Fruit fly (Drosophila melanogaster): ENCODE results near the gene Bacc.

The Bacc gene

dm6 chr2L:2759654-2760053, 7.4 kb downstream of the Bacc start, which contains the start of the genes HemK2, Snapin and Tnpo-SR:
Gene HemK2 (minus strand): TSS chr2L:2759677.
Gene Snapin (minus strand): TSS chr2L:2759677.
Gene Tnpo-SR (plus strand): TSS chr2L:2759924.
- TF ChIP-seq CG8478 (optimal IDR thresholded peaks at IDR 0.05) (no peak), CTCF (optimal IDR thresholded peaks at IDR 0.05) (no peak)

- TF ChIP-seq CG8478 (optimal IDR thresholded peaks at IDR 0.05) (no peak), CTCF (optimal IDR thresholded peaks at IDR 0.05) (no peak)
Measured at dm6 chr2L:2760288-2760687, 8.0 kb downstream of the Bacc start.

- TF ChIP-seq CTCF (optimal IDR thresholded peaks at IDR 0.05) (no peak), CG8478 (optimal IDR thresholded peaks at IDR 0.05) (no peak)
Measured at dm6 chr2L:2765659-2766373, 13.6 kb downstream of the Bacc start, which contains the start of the genes Snx21 and aph-1. Gene Snx21 (minus strand): TSS chr2L:2765665. Gene aph-1 (plus strand): TSS chr2L:2766233.

dm6 chr2L:2767627-2768026, 15.4 kb downstream of the Bacc start, which contains the start of the genes Taf10b and Taf10:
Gene Taf10b (minus strand): TSS chr2L:2767845.
Gene Taf10 (plus strand): TSS chr2L:2767890.
- TF ChIP-seq CG8478 (optimal IDR thresholded peaks at IDR 0.05) (no peak), CTCF (optimal IDR thresholded peaks at IDR 0.05) (no peak)

dm6 chr2L:2769476-2770185, 17.4 kb downstream of the Bacc start, which contains the start of the genes colt and HINT1:
Gene colt (minus strand): TSS chr2L:2770069.
Gene HINT1 (plus strand): TSS chr2L:2770135.
- TF ChIP-seq CTCF (optimal IDR thresholded peaks at IDR 0.05) (peak in 1 of 2 experiments; percentile 21), CG8478 (optimal IDR thresholded peaks at IDR 0.05) (no peak)

dm6 chr2L:2771676-2772075, 19.4 kb downstream of the Bacc start, which contains the start of gene CG15399:
Gene CG15399 (minus strand): TSS chr2L:2771776.
- TF ChIP-seq CG8478 (optimal IDR thresholded peaks at IDR 0.05) (no peak), CTCF (optimal IDR thresholded peaks at IDR 0.05) (no peak)

dm6 chr2L:2782790-2783189, 30.5 kb downstream of the Bacc start:
- TF ChIP-seq CG8478 (optimal IDR thresholded peaks at IDR 0.05), result no peak
- no peak for TF ChIP-seq CTCF (optimal IDR thresholded peaks at IDR 0.05)

dm6 chr2L:2797186-2797585, 44.9 kb downstream of the Bacc start:
- no peak for TF ChIP-seq CTCF (optimal IDR thresholded peaks at IDR 0.05)
- no peak for TF ChIP-seq CG8478 (optimal IDR thresholded peaks at IDR 0.05)

dm6 chr2L:2799909-2800478, 47.7 kb downstream of the Bacc start, which contains the start of gene Syt1:
Gene Syt1 (minus strand): TSS chr2L:2799979.
- TF ChIP-seq CG8478 (optimal IDR thresholded peaks at IDR 0.05), result no peak
- TF ChIP-seq CTCF (optimal IDR thresholded peaks at IDR 0.05), result no peak

- TF ChIP-seq CTCF (optimal IDR thresholded peaks at IDR 0.05), result no peak
- no peak for TF ChIP-seq CG8478 (optimal IDR thresholded peaks at IDR 0.05)
Measured at dm6 chr2L:2800956-2801776, 48.9 kb downstream of the Bacc start.

dm6 chr2L:2802527-2802926, 50.3 kb downstream of the Bacc start:
- no peak for TF ChIP-seq CG8478 (optimal IDR thresholded peaks at IDR 0.05)
- TF ChIP-seq CTCF (optimal IDR thresholded peaks at IDR 0.05), result no peak

- TF ChIP-seq CTCF (optimal IDR thresholded peaks at IDR 0.05), result no peak
- no peak for TF ChIP-seq CG8478 (optimal IDR thresholded peaks at IDR 0.05)
Measured at dm6 chr2L:2804634-2805311, 52.5 kb downstream of the Bacc start, which contains the start of gene daw. Gene daw (plus strand): TSS chr2L:2805261.

dm6 chr2L:2806190-2806763, 54.0 kb downstream of the Bacc start:
- TF ChIP-seq CTCF (optimal IDR thresholded peaks at IDR 0.05), result no peak
- TF ChIP-seq CG8478 (optimal IDR thresholded peaks at IDR 0.05), result no peak
